Worm (Caenorhabditis elegans): ENCODE results near the gene H06A10.1.

The H06A10.1 gene

ce11 chrX:13555098-13555497, 47.8 kb downstream of the H06A10.1 start:
- TF ChIP-seq Y75B8A.6 (GFP tag; IDR thresholded peaks at IDR 0.05) = no peak
- TF ChIP-seq unc-62 (GFP tag; optimal IDR thresholded peaks at IDR 0.05 in 1 of 2) = peak in 1 of 2 experiments; percentile 89
- no peak for TF ChIP-seq unc-62 (tag; optimal IDR thresholded peaks at IDR 0.05)
- TF ChIP-seq dmd-8 (GFP tag; IDR thresholded peaks at IDR 0.05) = no peak
- TF ChIP-seq hlh-11 (tag; optimal IDR thresholded peaks at IDR 0.05) = no peak
- no peak for TF ChIP-seq spr-3 (GFP tag; optimal IDR thresholded peaks at IDR 0.05)
- no peak for TF ChIP-seq mdt-29 (GFP tag; IDR thresholded peaks at IDR 0.05)
- no peak for TF ChIP-seq mdl-1 (tag; optimal IDR thresholded peaks at IDR 0.05)
- TF ChIP-seq ztf-11 (tag; optimal IDR thresholded peaks at IDR 0.05) = no peak
- no peak for TF ChIP-seq madf-5 (GFP tag; IDR thresholded peaks at IDR 0.05)
- TF ChIP-seq zip-11 (GFP tag; IDR thresholded peaks at IDR 0.05) = no peak
- TF ChIP-seq mxl-2 (GFP tag; conservative IDR thresholded peaks at IDR 0.05) = no peak
- peak; percentile 50 for TF ChIP-seq nhr-11 (tag; optimal IDR thresholded peaks at IDR 0.05)

ce11 chrX:13556066-13556465, 48.7 kb downstream of the H06A10.1 start, which contains the start of gene glb-20:
glb-20 (minus strand) TSS chrX:13556166.
- no peak for TF ChIP-seq daf-12 (tag; optimal IDR thresholded peaks at IDR 0.05)
- TF ChIP-seq tag-97 (GFP tag; IDR thresholded peaks at IDR 0.05) = no peak
- no peak for TF ChIP-seq nhr-6 (tag; optimal IDR thresholded peaks at IDR 0.05)
- TF ChIP-seq ZK546.5 (tag; optimal IDR thresholded peaks at IDR 0.05) = no peak
- TF ChIP-seq gei-8 (GFP tag; optimal IDR thresholded peaks at IDR 0.05) = no peak
- TF ChIP-seq attf-4 (tag; optimal IDR thresholded peaks at IDR 0.05) = no peak
- no peak for TF ChIP-seq dmd-6 (GFP tag; IDR thresholded peaks at IDR 0.05)
- no peak for TF ChIP-seq cey-2 (tag; optimal IDR thresholded peaks at IDR 0.05; ENCODE audit: borderline replicate concordance, insufficient read depth)
- TF ChIP-seq pha-4 (GFP tag; IDR thresholded peaks at IDR 0.05) = no peak
- no peak for TF ChIP-seq pha-4 (tag; optimal IDR thresholded peaks at IDR 0.05)
- TF ChIP-seq D1046.2 (GFP tag; IDR thresholded peaks at IDR 0.05) = no peak
- TF ChIP-seq hlh-11 (tag; optimal IDR thresholded peaks at IDR 0.05) = no peak
- TF ChIP-seq ceh-82 (tag; optimal IDR thresholded peaks at IDR 0.05) = no peak
- no peak for TF ChIP-seq ces-1 (GFP tag; optimal IDR thresholded peaks at IDR 0.05)
- TF ChIP-seq hmg-1.1 (GFP tag; IDR thresholded peaks at IDR 0.05) = no peak
- no peak for TF ChIP-seq ceh-44 (GFP tag; IDR thresholded peaks at IDR 0.05)
- TF ChIP-seq jun-1 (tag; optimal IDR thresholded peaks at IDR 0.05) = no peak
- TF ChIP-seq dmd-8 (GFP tag; IDR thresholded peaks at IDR 0.05) = no peak
- no peak for TF ChIP-seq sdz-12 (GFP tag; optimal IDR thresholded peaks at IDR 0.05)

DNA sequence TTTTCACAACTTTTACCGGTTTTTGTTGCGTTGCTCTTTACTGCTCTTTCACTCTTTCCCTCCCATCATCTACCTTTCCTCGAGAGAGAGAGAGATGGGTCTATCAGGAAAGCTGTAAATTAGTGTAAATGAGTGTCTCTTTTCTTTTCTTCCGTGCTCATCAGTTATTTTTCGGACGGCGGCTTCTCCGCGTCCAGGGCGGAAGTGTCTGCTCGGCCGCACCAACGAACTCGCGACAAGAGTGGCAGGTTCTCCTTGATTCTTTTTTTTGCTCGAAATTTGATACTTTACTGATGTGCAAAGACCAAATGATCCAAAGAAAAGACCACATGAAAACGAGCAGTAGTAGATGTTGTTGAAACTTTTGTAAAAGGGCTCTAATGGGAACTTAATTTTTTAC, 51.3 kb downstream of the H06A10.1 start:
- TF ChIP-seq tra-1 (GFP tag; IDR thresholded peaks at IDR 0.05) (peak; percentile 45; the same call in 1 of the 2 replicates), ctbp-1 (GFP tag; IDR thresholded peaks at IDR 0.05) (0 out of 2 replicates have a peak, but pooled peaks have one; percentile 29), hlh-11 (tag; optimal IDR thresholded peaks at IDR 0.05) (peak; percentile 64), lir-3 (tag; optimal IDR thresholded peaks at IDR 0.05) (no peak), egl-27 (tag; optimal IDR thresholded peaks at IDR 0.05) (no peak), ceh-20 (GFP tag; IDR thresholded peaks at IDR 0.05) (no peak), ceh-32 (tag; optimal IDR thresholded peaks at IDR 0.05; ENCODE audit: poor library complexity) (no peak), set-16 (GFP tag; IDR thresholded peaks at IDR 0.05) (peak; percentile 17; the same call in 1 of the 2 replicates), hmg-1.1 (GFP tag; IDR thresholded peaks at IDR 0.05) (no peak), rbr-2 (tag; optimal IDR thresholded peaks at IDR 0.05) (no peak)
